Fruit fly (Drosophila melanogaster) whole organism, embryonic: Measurements from ENCODE around the gene CG8173.

Experiments
- Abd-B ChIP-seq: fragments of 200-800 bp; sonication (Bioruptor generic); optimal IDR thresholded peaks from 2 replicates; lab custom pipeline; 2018; ENCODE audit warnings: missing biosample characterization, mild to moderate bottlenecking, missing genetic modification characterization, moderate library complexity
- Blimp-1 ChIP-seq: fragments of 200-800 bp; sonication (Bioruptor generic); optimal IDR thresholded peaks from 3 replicates; lab custom pipeline; 2018; ENCODE audit warnings: missing biosample characterization, missing genetic modification characterization, mild to moderate bottlenecking, moderate library complexity, missing genetic modification reagents
- Bteb2 ChIP-seq: fragments of 200-800 bp; sonication (Bioruptor generic); optimal IDR thresholded peaks from 2 replicates; lab custom pipeline; 2016; ENCODE audit warnings: missing biosample characterization, missing genetic modification characterization
- CG10209 ChIP-seq: fragments of 200-800 bp; sonication (Bioruptor generic); optimal IDR thresholded peaks from 3 replicates; lab custom pipeline; 2017; ENCODE audit warnings: missing biosample characterization, mild to moderate bottlenecking, missing genetic modification characterization, missing genetic modification reagents
- CG10267 ChIP-seq: fragments of 200-800 bp; sonication (Bioruptor generic); optimal IDR thresholded peaks from 2 replicates; lab custom pipeline; 2018; ENCODE audit warnings: missing biosample characterization, mild to moderate bottlenecking, missing genetic modification characterization, moderate library complexity
- CG10321 ChIP-seq: fragments of 200-800 bp; sonication (Bioruptor generic); IDR thresholded peaks from 2 replicates; pipeline ENCODE4 v1.3.6; 2022; ENCODE audit warnings: missing biosample characterization, missing genetic modification characterization
- CG12155 ChIP-seq: fragments of 200-800 bp; sonication (Bioruptor generic); optimal IDR thresholded peaks from 3 replicates; lab custom pipeline; 2016; ENCODE audit warnings: missing biosample characterization, missing genetic modification characterization
- CG1233 ChIP-seq: fragments of 200-800 bp; sonication (Bioruptor generic); optimal IDR thresholded peaks from 4 replicates; lab custom pipeline; 2018; ENCODE audit warnings: missing biosample characterization, mild to moderate bottlenecking, missing genetic modification characterization
- CG13424 ChIP-seq: fragments of 200-800 bp; sonication (Bioruptor generic); optimal IDR thresholded peaks from 2 replicates; lab custom pipeline; 2019; ENCODE audit warnings: missing biosample characterization, mild to moderate bottlenecking, missing genetic modification characterization, moderate library complexity
- CG14014 ChIP-seq: fragments of 200-800 bp; sonication (Bioruptor generic); IDR thresholded peaks from 2 replicates; pipeline ENCODE4 v1.3.6; 2022; ENCODE audit warnings: missing biosample characterization, missing genetic modification characterization
- CG14441 ChIP-seq: fragments of 200-800 bp; sonication (Bioruptor generic); IDR thresholded peaks from 2 replicates; pipeline ENCODE4 v1.3.6; 2022; ENCODE audit warnings: missing biosample characterization, missing genetic modification characterization
- CG15269 ChIP-seq: fragments of 200-800 bp; sonication (Bioruptor generic); optimal IDR thresholded peaks from 2 replicates; lab custom pipeline; 2018; ENCODE audit warnings: missing biosample characterization, mild to moderate bottlenecking, missing genetic modification characterization, moderate library complexity
- CG17359 ChIP-seq: fragments of 200-800 bp; sonication (Bioruptor generic); optimal IDR thresholded peaks from 3 replicates; lab custom pipeline; 2018; ENCODE audit warnings: missing biosample characterization, mild to moderate bottlenecking, missing genetic modification characterization, moderate library complexity
- CG18619 ChIP-seq: fragments of 200-800 bp; sonication (Bioruptor generic); optimal IDR thresholded peaks from 3 replicates; lab custom pipeline; 2017; ENCODE audit warnings: missing biosample characterization, mild to moderate bottlenecking, missing genetic modification characterization
- CG30403 ChIP-seq: fragments of 200-800 bp; sonication (Bioruptor generic); optimal IDR thresholded peaks from 3 replicates; lab custom pipeline; 2016; ENCODE audit warnings: missing biosample characterization, missing genetic modification characterization
- CG34224 ChIP-seq: fragments of 200-800 bp; sonication (Bioruptor generic); IDR thresholded peaks from 3 replicates; pipeline ENCODE4 v1.3.6; 2022; ENCODE audit warnings: missing biosample characterization, missing genetic modification characterization; ENCODE audit not compliant: partially characterized antibody
- CG4707 ChIP-seq: fragments of 200-800 bp; sonication (Bioruptor generic); optimal IDR thresholded peaks from 2 replicates; lab custom pipeline; 2018; ENCODE audit warnings: missing biosample characterization, mild to moderate bottlenecking, missing genetic modification characterization, moderate library complexity
- CG4854 ChIP-seq: fragments of 200-800 bp; sonication (Bioruptor generic); optimal IDR thresholded peaks from 2 replicates; lab custom pipeline; 2016; ENCODE audit warnings: missing biosample characterization, missing genetic modification characterization, inconsistent platforms
- CG7271 ChIP-seq: fragments of 200-800 bp; sonication (Bioruptor generic); optimal IDR thresholded peaks from 2 replicates; lab custom pipeline; 2018; ENCODE audit warnings: missing biosample characterization, mild to moderate bottlenecking, missing genetic modification characterization, moderate library complexity
- CG8089 ChIP-seq: fragments of 200-800 bp; sonication (Bioruptor generic); optimal IDR thresholded peaks from 3 replicates; lab custom pipeline; 2016; ENCODE audit warnings: missing biosample characterization, missing genetic modification characterization
- CG8359 ChIP-seq: fragments of 200-800 bp; sonication (Bioruptor generic); optimal IDR thresholded peaks from 2 replicates; lab custom pipeline; 2017; ENCODE audit warnings: missing biosample characterization, mild to moderate bottlenecking, missing genetic modification characterization, borderline replicate concordance
- Elba2 ChIP-seq: fragments of 200-800 bp; sonication (Bioruptor generic); optimal IDR thresholded peaks from 3 replicates; lab custom pipeline; 2016; ENCODE audit warnings: missing biosample characterization, missing genetic modification characterization
- Hey ChIP-seq: fragments of 200-800 bp; sonication (Bioruptor generic); optimal IDR thresholded peaks from 3 replicates; lab custom pipeline; 2018; ENCODE audit warnings: missing biosample characterization, mild to moderate bottlenecking, missing genetic modification characterization
- Hr51 ChIP-seq, 2 experiments: fragments of 200-800 bp; sonication (Bioruptor generic); optimal IDR thresholded peaks; 2 replicates in 1 of 2; 3 replicates in 1 of 2; lab custom pipeline; 2016 to 2018; ENCODE audit warnings: missing biosample characterization in 2 of 2, missing genetic modification characterization in 2 of 2, mild to moderate bottlenecking in 1 of 2, moderate library complexity in 1 of 2
- Lpt ChIP-seq: fragments of >200 bp; optimal IDR thresholded peaks from 2 replicates; lab custom pipeline; 2018; ENCODE audit warnings: missing biosample characterization, missing genetic modification characterization
- Med ChIP-seq: fragments of 200-800 bp; sonication (Bioruptor generic); peaks from one replicate; lab custom pipeline; 2016; ENCODE audit warnings: missing biosample characterization, missing genetic modification characterization, mild to moderate bottlenecking, inconsistent platforms, moderate library complexity
- Nf-YB ChIP-seq: fragments of 200-800 bp; sonication (Bioruptor generic); optimal IDR thresholded peaks from 3 replicates; lab custom pipeline; 2019; ENCODE audit warnings: missing biosample characterization, mild to moderate bottlenecking, missing genetic modification characterization, moderate library complexity
- Rfx ChIP-seq: fragments of 200-800 bp; sonication (Bioruptor generic); IDR thresholded peaks from 2 replicates; pipeline ENCODE4 v1.3.6; 2022; ENCODE audit warnings: missing biosample characterization, missing genetic modification characterization
- YL-1 ChIP-seq: fragments of 200-800 bp; sonication (Bioruptor generic); optimal IDR thresholded peaks from 3 replicates; lab custom pipeline; 2017; ENCODE audit warnings: missing biosample characterization, mild to moderate bottlenecking, missing genetic modification characterization
- az2 ChIP-seq: fragments of 200-800 bp; sonication (Bioruptor generic); optimal IDR thresholded peaks from 3 replicates; lab custom pipeline; 2016; ENCODE audit warnings: missing biosample characterization, missing genetic modification characterization
- bab2 ChIP-seq: fragments of 200-800 bp; sonication (Bioruptor generic); optimal IDR thresholded peaks from 2 replicates; lab custom pipeline; 2016; ENCODE audit warnings: missing biosample characterization, missing genetic modification characterization
- crol ChIP-seq: fragments of 200-800 bp; sonication (Bioruptor generic); IDR thresholded peaks from 2 replicates; pipeline ENCODE4 v1.3.6; 2022; ENCODE audit warnings: missing biosample characterization, missing genetic modification characterization
- dati ChIP-seq: fragments of 200-800 bp; sonication (Bioruptor generic); IDR thresholded peaks from 2 replicates; pipeline ENCODE4 v1.3.6; 2022; ENCODE audit warnings: missing biosample characterization, missing genetic modification characterization
- exex ChIP-seq: fragments of 200-800 bp; sonication (Bioruptor generic); optimal IDR thresholded peaks from 4 replicates; lab custom pipeline; 2018; ENCODE audit warnings: missing biosample characterization, mild to moderate bottlenecking, missing genetic modification characterization, moderate library complexity
- gce ChIP-seq: fragments of 200-800 bp; sonication (Bioruptor generic); IDR thresholded peaks from 3 replicates; pipeline ENCODE4 v1.3.6; 2022; ENCODE audit warnings: missing biosample characterization, missing genetic modification characterization
- gfzf ChIP-seq: fragments of 200-800 bp; sonication (Bioruptor generic); optimal IDR thresholded peaks from 2 replicates; lab custom pipeline; 2016; ENCODE audit warnings: missing biosample characterization, mild to moderate bottlenecking, missing genetic modification characterization, moderate library complexity
- gsb-n ChIP-seq: fragments of 200-800 bp; sonication (Bioruptor generic); optimal IDR thresholded peaks from 3 replicates; lab custom pipeline; 2018; ENCODE audit warnings: missing biosample characterization, mild to moderate bottlenecking, missing genetic modification characterization
- her ChIP-seq: fragments of 200-800 bp; sonication (Bioruptor generic); optimal IDR thresholded peaks from 2 replicates; lab custom pipeline; 2016; ENCODE audit warnings: missing biosample characterization, missing genetic modification characterization
- hkb ChIP-seq, 2 experiments: fragments of 200-800 bp in 1 of 2; fragments of >200 bp in 1 of 2; sonication (Bioruptor generic) in 1 of 2; IDR thresholded peaks in 1 of 2; optimal IDR thresholded peaks in 1 of 2; 2 replicates each; pipeline versions ENCODE4 v1.3.6 to Lab custom; 2017 to 2022; ENCODE audit warnings: missing biosample characterization in 1 of 2, missing genetic modification characterization in 1 of 2
- pros ChIP-seq: fragments of 200-800 bp; sonication (Bioruptor generic); optimal IDR thresholded peaks from 3 replicates; lab custom pipeline; 2019; ENCODE audit warnings: missing biosample characterization, mild to moderate bottlenecking, missing genetic modification characterization, moderate library complexity
- ranshi ChIP-seq: fragments of 200-800 bp; sonication (Bioruptor generic); IDR thresholded peaks from 2 replicates; pipeline ENCODE4 v1.3.6; 2022; ENCODE audit warnings: missing biosample characterization, missing genetic modification characterization
- slbo ChIP-seq: fragments of 200-800 bp; sonication (Bioruptor generic); IDR thresholded peaks from 2 replicates; pipeline ENCODE4 v1.3.6; 2022; ENCODE audit warnings: missing biosample characterization, missing genetic modification characterization
- sna ChIP-seq: fragments of 200-800 bp; sonication (Bioruptor generic); IDR thresholded peaks from 2 replicates; pipeline ENCODE4 v1.3.6; 2022; ENCODE audit warnings: missing biosample characterization, missing genetic modification characterization; ENCODE audit not compliant: partially characterized antibody
- sr ChIP-seq: fragments of 200-800 bp; sonication (Bioruptor generic); IDR thresholded peaks from 3 replicates; pipeline ENCODE4 v1.3.6; 2022; ENCODE audit warnings: missing biosample characterization, missing genetic modification characterization
- stc ChIP-seq: fragments of 200-800 bp; sonication (Bioruptor generic); IDR thresholded peaks from 2 replicates; pipeline ENCODE4 v1.3.6; 2022; ENCODE audit warnings: missing biosample characterization, missing genetic modification characterization
- tin ChIP-seq: fragments of 200-800 bp; sonication (Bioruptor generic); optimal IDR thresholded peaks from 3 replicates; lab custom pipeline; 2016; ENCODE audit warnings: missing biosample characterization, missing genetic modification characterization
- vnd ChIP-seq: fragments of 200-800 bp; sonication (Bioruptor generic); IDR thresholded peaks from 3 replicates; pipeline ENCODE4 v1.3.6; 2022; ENCODE audit warnings: missing biosample characterization, missing genetic modification characterization; ENCODE audit not compliant: partially characterized antibody
- yki ChIP-seq: fragments of >200 bp; optimal IDR thresholded peaks from 3 replicates; lab custom pipeline; 2018
- z ChIP-seq: fragments of 200-800 bp; sonication (Bioruptor generic); IDR thresholded peaks from 3 replicates; pipeline ENCODE4 v1.3.6; 2022; ENCODE audit warnings: missing biosample characterization, missing genetic modification characterization

The CG8173 gene

DNA sequence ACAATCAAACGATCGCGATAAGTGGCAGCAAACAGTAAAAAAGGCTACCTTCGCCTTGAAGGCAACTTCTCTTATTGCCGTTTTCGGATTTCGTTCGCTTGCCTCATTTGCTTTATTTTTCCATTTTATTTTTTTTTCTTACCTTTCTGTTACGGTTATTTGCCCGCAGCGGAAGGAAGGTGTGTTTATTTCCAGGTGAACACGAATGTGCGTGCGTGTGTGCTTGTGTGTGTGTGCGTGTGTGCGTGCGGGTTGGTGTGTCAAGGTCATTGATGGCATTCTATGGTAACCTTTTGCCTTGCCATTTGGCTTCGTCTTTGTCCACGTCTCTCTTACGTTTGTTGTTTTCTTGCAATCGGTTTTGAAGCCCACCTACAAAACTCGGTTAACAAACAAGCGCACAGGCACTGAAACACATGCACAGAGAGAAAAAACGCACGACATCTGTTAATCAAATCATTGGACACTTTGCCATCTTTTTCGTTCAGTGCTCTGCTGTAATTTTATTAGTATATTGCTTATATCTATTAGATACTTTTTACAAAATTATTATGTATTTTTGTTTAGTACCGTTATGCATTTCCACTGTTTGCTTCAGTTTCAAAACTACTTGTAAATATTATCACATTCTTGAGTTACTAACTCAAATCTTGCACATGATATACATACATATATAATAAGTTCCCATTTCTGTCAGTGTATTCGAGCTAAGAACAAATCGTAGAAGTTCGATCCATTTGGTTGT is 3.7 kb upstream of the CG8173 start (continued):
- TF ChIP-seq stc: no peak
- no peak for TF ChIP-seq CG10321
- no peak for TF ChIP-seq CG7271 (tag; lab: Kevin White, UChicago)
- peak; percentile 76 for TF ChIP-seq CG10267 (tag; lab: Kevin White, UChicago)
- peak; percentile 53 for TF ChIP-seq CG17359 (tag; lab: Kevin White, UChicago)
- TF ChIP-seq slbo (GFP tag; lab: Robert Waterston, UW): peak; percentile 40
- TF ChIP-seq CG18619: peak; percentile 50
- TF ChIP-seq dati: peak; percentile 28; the same call in 1 of the 2 replicates
- TF ChIP-seq crol: no peak
- no peak for TF ChIP-seq sr (GFP tag; lab: Robert Waterston, UW)
- TF ChIP-seq CG1233 (GFP tag; lab: Kevin White, UChicago): peak; percentile 38
- TF ChIP-seq Hey (tag; lab: Kevin White, UChicago): no peak
- no peak for TF ChIP-seq Bteb2
- TF ChIP-seq gce (GFP tag; lab: Robert Waterston, UW): peak; percentile 47; the same call in 1 of the 3 replicates
- TF ChIP-seq CG10209 (GFP tag; lab: Kevin White, UChicago): peak; percentile 48
- peak; percentile 44; the same call in 1 of the 2 replicates for TF ChIP-seq CG14441 (GFP tag; lab: Robert Waterston, UW)
- no peak for TF ChIP-seq CG8089 (GFP tag; lab: Kevin White, UChicago)
- no peak for TF ChIP-seq CG12155 (GFP tag; lab: Kevin White, UChicago)
- no peak for TF ChIP-seq Lpt (GFP tag; lab: Kevin White, UChicago)
- TF ChIP-seq pros: peak; percentile 56
- TF ChIP-seq Rfx (GFP tag; lab: Robert Waterston, UW): peak; percentile 71
- peak; percentile 22 for TF ChIP-seq CG8359 (GFP tag; lab: Kevin White, UChicago)
- no peak for TF ChIP-seq her
- TF ChIP-seq YL-1: no peak
- TF ChIP-seq Blimp-1 (GFP tag; lab: Kevin White, UChicago): peak; percentile 2
- no peak for TF ChIP-seq Elba2 (GFP tag; lab: Kevin White, UChicago)
- no peak for TF ChIP-seq CG34224 (GFP tag; lab: Robert Waterston, UW)
- TF ChIP-seq Nf-YB (GFP tag; lab: Kevin White, UChicago): peak; percentile 12
- TF ChIP-seq vnd (GFP tag; lab: Robert Waterston, UW): no peak
- TF ChIP-seq Abd-B (GFP tag; lab: Kevin White, UChicago): peak; percentile 26
- no peak for TF ChIP-seq CG4854 (GFP tag; lab: Kevin White, UChicago)
- no peak for TF ChIP-seq exex
- TF ChIP-seq tin (GFP tag; lab: Kevin White, UChicago): no peak
- peak; percentile 36 for TF ChIP-seq gsb-n
- TF ChIP-seq gfzf (GFP tag; lab: Kevin White, UChicago): no peak
- TF ChIP-seq Med (GFP tag; lab: Kevin White, UChicago): peak; percentile 45
- no peak for TF ChIP-seq z
- peak; percentile 77 for TF ChIP-seq CG14014 (GFP tag; lab: Robert Waterston, UW)
- peak; percentile 67 for TF ChIP-seq CG15269 (tag; lab: Kevin White, UChicago)
- TF ChIP-seq CG4707 (GFP tag; lab: Kevin White, UChicago): no peak
- peak; percentile 68 for TF ChIP-seq CG13424
- peak; percentile 47 for TF ChIP-seq az2 (GFP tag; lab: Kevin White, UChicago)
- no peak for TF ChIP-seq sna (GFP tag; lab: Robert Waterston, UW)
- peak; percentile 65 for TF ChIP-seq CG30403 (GFP tag; lab: Kevin White, UChicago)
- no peak for TF ChIP-seq bab2 (GFP tag; lab: Kevin White, UChicago)
- no peak for TF ChIP-seq hkb (optimal IDR thresholded peaks at IDR 0.05; lab: Kevin White, UChicago)
- TF ChIP-seq hkb (GFP tag; IDR thresholded peaks at IDR 0.05; lab: Robert Waterston, UW): peak; percentile 38; the same call in 1 of the 2 replicates
- TF ChIP-seq yki: no peak
- peak in 1 of 2 experiments; percentile 69 for TF ChIP-seq Hr51 (GFP tag; optimal IDR thresholded peaks at IDR 0.05; lab: Kevin White, UChicago)
- peak; percentile 64; the same call in 1 of the 2 replicates for TF ChIP-seq ranshi
